Fruit fly (Drosophila melanogaster): ENCODE data around the gene CG9132.

Gene CG9132

dm6 chrX:16822080-16822479, 21.6 kb upstream of the CG9132 start:
- TF ChIP-seq dmrt93B (GFP tag; optimal IDR thresholded peaks at IDR 0.05) (no peak), Abd-B (GFP tag; optimal IDR thresholded peaks at IDR 0.05) (no peak), Jra (GFP tag; optimal IDR thresholded peaks at IDR 0.05) (no peak), CG32264 (GFP tag; optimal IDR thresholded peaks at IDR 0.05) (no peak), jim (GFP tag; optimal IDR thresholded peaks at IDR 0.05) (no peak), sv (GFP tag; optimal IDR thresholded peaks at IDR 0.05) (no peak), br (GFP tag; optimal IDR thresholded peaks at IDR 0.05) (peak; percentile 36), Hnf4 (GFP tag; optimal IDR thresholded peaks at IDR 0.05) (peak; percentile 2), woc (GFP tag; optimal IDR thresholded peaks at IDR 0.05) (no peak), h (GFP tag; optimal IDR thresholded peaks at IDR 0.05) (peak; percentile 37), Hr78 (GFP tag; optimal IDR thresholded peaks at IDR 0.05) (no peak), Sp1 (GFP tag; optimal IDR thresholded peaks at IDR 0.05) (peak; percentile 26), psq (GFP tag; optimal IDR thresholded peaks at IDR 0.05) (peak; percentile 25), Mio (GFP tag; optimal IDR thresholded peaks at IDR 0.05) (no peak), HLH106 (tag; optimal IDR thresholded peaks at IDR 0.05) (peak; percentile 47), CG9705 (GFP tag; optimal IDR thresholded peaks at IDR 0.05) (no peak), foxo (GFP tag; optimal IDR thresholded peaks at IDR 0.05) (peak in 1 of 2 experiments; percentile 34), GATAd (GFP tag; optimal IDR thresholded peaks at IDR 0.05) (no peak), fru (GFP tag; optimal IDR thresholded peaks at IDR 0.05) (peak; percentile 22), brk (GFP tag; optimal IDR thresholded peaks at IDR 0.05) (no peak), ey (GFP tag; optimal IDR thresholded peaks at IDR 0.05) (peak; percentile 24), rgr (GFP tag; optimal IDR thresholded peaks at IDR 0.05) (peak; percentile 43), OdsH (GFP tag; optimal IDR thresholded peaks at IDR 0.05) (peak; percentile 21), pan (optimal IDR thresholded peaks at IDR 0.05) (no peak)

dm6 chrX:16821216-16821615, 20.7 kb upstream of the CG9132 start:
- no peak for TF ChIP-seq br (GFP tag; optimal IDR thresholded peaks at IDR 0.05)
- no peak for TF ChIP-seq Abd-B (GFP tag; optimal IDR thresholded peaks at IDR 0.05)
- no peak for TF ChIP-seq Dfd (GFP tag; optimal IDR thresholded peaks at IDR 0.05)
- TF ChIP-seq dmrt93B (GFP tag; optimal IDR thresholded peaks at IDR 0.05) = no peak
- no peak for TF ChIP-seq Jra (GFP tag; optimal IDR thresholded peaks at IDR 0.05)
- no peak for TF ChIP-seq woc (GFP tag; optimal IDR thresholded peaks at IDR 0.05)
- TF ChIP-seq Hnf4 (GFP tag; optimal IDR thresholded peaks at IDR 0.05) = no peak
- no peak for TF ChIP-seq foxo (GFP tag; optimal IDR thresholded peaks at IDR 0.05)
- no peak for TF ChIP-seq rgr (GFP tag; optimal IDR thresholded peaks at IDR 0.05)
- TF ChIP-seq brk (GFP tag; optimal IDR thresholded peaks at IDR 0.05) = no peak
- no peak for TF ChIP-seq OdsH (GFP tag; optimal IDR thresholded peaks at IDR 0.05)

- TF ChIP-seq CG32264 (GFP tag; optimal IDR thresholded peaks at IDR 0.05) = no peak
- TF ChIP-seq rgr (GFP tag; optimal IDR thresholded peaks at IDR 0.05) = no peak
- TF ChIP-seq pan (optimal IDR thresholded peaks at IDR 0.05) = no peak
- TF ChIP-seq psq (GFP tag; optimal IDR thresholded peaks at IDR 0.05) = no peak
- no peak for TF ChIP-seq brk (GFP tag; optimal IDR thresholded peaks at IDR 0.05)
- TF ChIP-seq Hnf4 (GFP tag; optimal IDR thresholded peaks at IDR 0.05) = no peak
- TF ChIP-seq usp (GFP tag; optimal IDR thresholded peaks at IDR 0.05) = no peak
- no peak for TF ChIP-seq foxo (GFP tag; optimal IDR thresholded peaks at IDR 0.05)
Observed at dm6 chrX:16820665-16821064, 20.2 kb upstream of the CG9132 start.

dm6 chrX:16818186-16818585, 17.7 kb upstream of the CG9132 start:
- TF ChIP-seq jim (GFP tag; optimal IDR thresholded peaks at IDR 0.05) (no peak), Rel (GFP tag; optimal IDR thresholded peaks at IDR 0.05) (no peak), Rel (tag; optimal IDR thresholded peaks at IDR 0.05) (peak; percentile 31)

dm6 chrX:16816500-16816899, 16.0 kb upstream of the CG9132 start:
- TF ChIP-seq CG9705 (GFP tag; optimal IDR thresholded peaks at IDR 0.05) (no peak), Sp1 (GFP tag; optimal IDR thresholded peaks at IDR 0.05) (no peak), foxo (GFP tag; optimal IDR thresholded peaks at IDR 0.05) (no peak), dmrt93B (GFP tag; optimal IDR thresholded peaks at IDR 0.05) (no peak), Myc (optimal IDR thresholded peaks at IDR 0.05) (peak; percentile 70), Abd-B (GFP tag; optimal IDR thresholded peaks at IDR 0.05) (no peak), fru (GFP tag; optimal IDR thresholded peaks at IDR 0.05) (no peak)

- no peak for TF ChIP-seq br (GFP tag; optimal IDR thresholded peaks at IDR 0.05)
- no peak for TF ChIP-seq Sp1 (GFP tag; optimal IDR thresholded peaks at IDR 0.05)
- no peak for TF ChIP-seq GATAd (GFP tag; optimal IDR thresholded peaks at IDR 0.05)
- TF ChIP-seq dl (GFP tag; optimal IDR thresholded peaks at IDR 0.05; ENCODE audit: insufficient read depth in 1 of 2, partially characterized antibody in 2 of 2) = no peak
- peak in 1 of 2 experiments; percentile 3 for TF ChIP-seq foxo (GFP tag; optimal IDR thresholded peaks at IDR 0.05)
- TF ChIP-seq HLH106 (tag; optimal IDR thresholded peaks at IDR 0.05) = no peak
- TF ChIP-seq Jra (GFP tag; optimal IDR thresholded peaks at IDR 0.05) = no peak
- no peak for TF ChIP-seq brk (GFP tag; optimal IDR thresholded peaks at IDR 0.05)
Observed at dm6 chrX:16815168-16815567, 14.7 kb upstream of the CG9132 start.
